Worm (Caenorhabditis elegans) whole organism, L2 larva: ENCODE results near the gene srd-32.

Experiments used
- ama-1 ChIP-seq: fragments of 150-350 bp; optimal IDR thresholded peaks from 2 replicates; lab custom pipeline; 2018; ENCODE audit warnings: inconsistent platforms
- fos-1 ChIP-seq: fragments of 150-350 bp; optimal IDR thresholded peaks from 2 replicates; lab custom pipeline; 2014; ENCODE audit warnings: missing biosample characterization, missing genetic modification characterization
- lsy-2 ChIP-seq, 2 experiments: fragments of 150-350 bp in 1 of 2; sonication (generic microtip) in 1 of 2; optimal IDR thresholded peaks; 2 replicates each; lab custom pipeline; 2014 to 2017; ENCODE audit warnings: missing biosample characterization in 2 of 2, missing genetic modification characterization in 2 of 2
- mab-5 ChIP-seq: fragments of 150-350 bp; optimal IDR thresholded peaks from 2 replicates; lab custom pipeline; 2014; ENCODE audit warnings: missing biosample characterization, missing genetic modification characterization
- mdl-1 ChIP-seq, 2 experiments: fragments of 150-350 bp in 1 of 2; sonication (generic microtip) in 1 of 2; optimal IDR thresholded peaks; 2 replicates each; lab custom pipeline; 2017; ENCODE audit warnings: missing biosample characterization in 2 of 2, missing genetic modification characterization in 2 of 2
- nhr-11 ChIP-seq: fragments of 150-350 bp; optimal IDR thresholded peaks from 2 replicates; lab custom pipeline; 2014; ENCODE audit warnings: missing biosample characterization, missing genetic modification characterization
- snpc-4 ChIP-seq: fragments of 150-350 bp; optimal IDR thresholded peaks from 2 replicates; lab custom pipeline; 2014; ENCODE audit warnings: missing biosample characterization, missing genetic modification characterization
- ztf-11 ChIP-seq: sonication (generic microtip); optimal IDR thresholded peaks from 2 replicates; lab custom pipeline; 2017; ENCODE audit warnings: missing biosample characterization, missing genetic modification characterization
- ztf-4 ChIP-seq: fragments of 150-350 bp; optimal IDR thresholded peaks from 2 replicates; lab custom pipeline; 2014; ENCODE audit warnings: missing biosample characterization, missing genetic modification characterization

DNA sequence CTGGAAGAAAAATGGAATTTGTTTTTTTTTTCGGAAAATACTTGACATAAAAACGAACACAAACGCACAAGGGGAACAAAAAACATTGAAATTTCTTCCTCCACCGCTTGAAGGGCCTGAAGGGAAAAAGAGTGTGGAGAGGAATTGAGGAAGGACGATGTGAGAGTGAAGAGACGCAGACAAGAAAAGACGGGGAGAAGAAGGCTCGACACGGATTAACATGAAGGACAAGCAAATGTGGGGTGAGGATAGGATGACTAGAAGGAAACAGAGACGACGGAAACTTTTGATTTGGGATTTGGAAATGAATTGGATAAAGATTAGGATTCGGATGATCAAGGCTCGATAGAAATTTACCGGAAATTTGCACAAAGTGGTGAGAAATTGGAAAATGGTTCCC, 4.9 kb upstream of the srd-32 start:
- TF ChIP-seq ztf-4 (tag; lab: Kevin White, UChicago): no peak
- no peak for TF ChIP-seq mdl-1 (tag; optimal IDR thresholded peaks at IDR 0.05; lab: Kevin White, UChicago)
- no peak for TF ChIP-seq fos-1 (tag; lab: Kevin White, UChicago)
- no peak for TF ChIP-seq ztf-11 (tag; lab: Kevin White, UChicago)
- no peak for TF ChIP-seq ama-1
- TF ChIP-seq mab-5 (tag; lab: Kevin White, UChicago): no peak
- TF ChIP-seq nhr-11: no peak
- TF ChIP-seq lsy-2 (tag; optimal IDR thresholded peaks at IDR 0.05; lab: Kevin White, UChicago): peak in 1 of 2 experiments; percentile 45
- no peak for TF ChIP-seq snpc-4 (tag; lab: Kevin White, UChicago)
